Fruit fly (Drosophila melanogaster): ENCODE results near the gene CG14200.

CG14200 gene

dm6 chrX:19495611-19496583, 592 bp downstream of the CG14200 start (continued):
- TF ChIP-seq HLH4C (GFP tag; IDR thresholded peaks at IDR 0.05; ENCODE audit: partially characterized antibody) (no peak), CG33213 (GFP tag; optimal IDR thresholded peaks at IDR 0.05) (no peak), CG7372 (GFP tag; IDR thresholded peaks at IDR 0.05) (0 out of 2 replicates have a peak, but pooled peaks have one; percentile 20), vfl (GFP tag; optimal IDR thresholded peaks at IDR 0.05) (peak; percentile 20), E2f2 (GFP tag; IDR thresholded peaks at IDR 0.05) (peak; percentile 44), CG5953 (GFP tag; IDR thresholded peaks at IDR 0.05) (0 out of 2 replicates have a peak, but pooled peaks have one; percentile 6), CG6683 (GFP tag; optimal IDR thresholded peaks at IDR 0.05) (peak; percentile 35), Hr78 (GFP tag; optimal IDR thresholded peaks at IDR 0.05) (no peak), CG4360 (GFP tag; IDR thresholded peaks at IDR 0.05) (no peak; the same call in 1 of the 2 replicates), CG6791 (GFP tag; IDR thresholded peaks at IDR 0.05; ENCODE audit: partially characterized antibody) (no peak), dati (GFP tag; IDR thresholded peaks at IDR 0.05) (no peak), Oli (tag; optimal IDR thresholded peaks at IDR 0.05) (peak; percentile 69), CG18011 (GFP tag; optimal IDR thresholded peaks at IDR 0.05) (peak; percentile 25), exex (tag; optimal IDR thresholded peaks at IDR 0.05) (no peak), CG10462 (GFP tag; optimal IDR thresholded peaks at IDR 0.05) (no peak), CG10959 (GFP tag; IDR thresholded peaks at IDR 0.05) (no peak), pzg (GFP tag; optimal IDR thresholded peaks at IDR 0.05) (no peak), CG32767 (GFP tag; IDR thresholded peaks at IDR 0.05) (no peak), CG8281 (tag; optimal IDR thresholded peaks at IDR 0.05) (peak; percentile 45), CG12299 (tag; optimal IDR thresholded peaks at IDR 0.05) (peak; percentile 56), lmd (GFP tag; IDR thresholded peaks at IDR 0.05) (peak; percentile 68), mld (GFP tag; IDR thresholded peaks at IDR 0.05; ENCODE audit: partially characterized antibody) (no peak), caup (GFP tag; optimal IDR thresholded peaks at IDR 0.05; ENCODE audit: severe bottlenecking) (peak; percentile 75), Kr (GFP tag; optimal IDR thresholded peaks at IDR 0.05) (no peak), Jarid2 (GFP tag; optimal IDR thresholded peaks at IDR 0.05) (no peak), croc (GFP tag; conservative IDR thresholded peaks at IDR 0.05) (peak; percentile 15; the same call in 1 of the 3 replicates), CG2199 (GFP tag; IDR thresholded peaks at IDR 0.05) (no peak), CG13424 (tag; optimal IDR thresholded peaks at IDR 0.05) (peak; percentile 71), slp2 (GFP tag; optimal IDR thresholded peaks at IDR 0.05) (peak; percentile 35), sd (tag; optimal IDR thresholded peaks at IDR 0.05) (no peak), CG7357 (GFP tag; IDR thresholded peaks at IDR 0.05) (peak; percentile 21; the same call in 1 of the 3 replicates), Hr51 (GFP tag; optimal IDR thresholded peaks at IDR 0.05) (peak; percentile 55 to 76), aop (GFP tag; IDR thresholded peaks at IDR 0.05) (no peak), CG32532 (GFP tag; IDR thresholded peaks at IDR 0.05) (peak; percentile 94), CoRest (tag; optimal IDR thresholded peaks at IDR 0.05) (peak; percentile 68), ci (GFP tag; IDR thresholded peaks at IDR 0.05) (peak; percentile 65; the same call in 2 of the 3 replicates), Dp (GFP tag; optimal IDR thresholded peaks at IDR 0.05) (no peak), YL-1 (GFP tag; optimal IDR thresholded peaks at IDR 0.05) (no peak), Mad (GFP tag; optimal IDR thresholded peaks at IDR 0.05) (no peak), Adf1 (GFP tag; IDR thresholded peaks at IDR 0.05) (peak; percentile 29; the same call in 1 of the 2 replicates), dimm (GFP tag; IDR thresholded peaks at IDR 0.05) (no peak), Med (GFP tag) (peak; percentile 92), trh (GFP tag; optimal IDR thresholded peaks at IDR 0.05) (no peak), CG17568 (GFP tag; optimal IDR thresholded peaks at IDR 0.05) (no peak), CrebB (tag; optimal IDR thresholded peaks at IDR 0.05) (no peak), CG10979 (tag; optimal IDR thresholded peaks at IDR 0.05) (peak; percentile 46), Dip3 (GFP tag; optimal IDR thresholded peaks at IDR 0.05) (peak; percentile 60)
